Fruit fly (Drosophila melanogaster): ENCODE data around the gene CG18094.

CG18094 gene

dm6 chr2L:19533247-19533646, 43.2 kb downstream of the CG18094 start, which contains the start of gene CG33116 (continued):
- TF ChIP-seq CG33213 (GFP tag; optimal IDR thresholded peaks at IDR 0.05) (peak; percentile 83), h (optimal IDR thresholded peaks at IDR 0.05) (no peak), CG43689 (GFP tag; IDR thresholded peaks at IDR 0.05) (peak; percentile 49), CG4328 (GFP tag; optimal IDR thresholded peaks at IDR 0.05) (peak; percentile 38), CG6272 (GFP tag; IDR thresholded peaks at IDR 0.05) (peak; percentile 30; the same call in 1 of the 2 replicates), CHES-1-like (GFP tag; optimal IDR thresholded peaks at IDR 0.05) (peak; percentile 81), pum (GFP tag; optimal IDR thresholded peaks at IDR 0.05) (peak; percentile 85), CoRest (tag; optimal IDR thresholded peaks at IDR 0.05) (peak; percentile 80), CG13624 (GFP tag; optimal IDR thresholded peaks at IDR 0.05) (peak; percentile 85), CG6683 (GFP tag; optimal IDR thresholded peaks at IDR 0.05) (peak; percentile 30), CG17186 (GFP tag; optimal IDR thresholded peaks at IDR 0.05) (peak; percentile 70), H15 (GFP tag; IDR thresholded peaks at IDR 0.05) (peak; percentile 68; the same call in 1 of the 3 replicates), CG32767 (GFP tag; IDR thresholded peaks at IDR 0.05) (0 out of 2 replicates have a peak, but pooled peaks have one; percentile 54), CG31365 (tag; optimal IDR thresholded peaks at IDR 0.05) (peak; percentile 37), CG5953 (GFP tag; IDR thresholded peaks at IDR 0.05) (peak; percentile 70), CG1832 (GFP tag; optimal IDR thresholded peaks at IDR 0.05) (no peak), Usf (GFP tag; optimal IDR thresholded peaks at IDR 0.05) (peak; percentile 65), Med (GFP tag) (peak; percentile 98), CG3163 (GFP tag; optimal IDR thresholded peaks at IDR 0.05) (peak; percentile 72), Ravus (GFP tag; IDR thresholded peaks at IDR 0.05) (peak; percentile 10; the same call in 1 of the 2 replicates), CG13296 (GFP tag; optimal IDR thresholded peaks at IDR 0.05) (peak; percentile 74), gem (tag; optimal IDR thresholded peaks at IDR 0.05) (peak; percentile 85), ap (GFP tag; IDR thresholded peaks at IDR 0.05) (0 out of 2 replicates have a peak, but pooled peaks have one; percentile 22), Sry-δ (GFP tag; optimal IDR thresholded peaks at IDR 0.05) (peak; percentile 48), BtbVII (GFP tag; optimal IDR thresholded peaks at IDR 0.05) (peak; percentile 68), Dfd (GFP tag; optimal IDR thresholded peaks at IDR 0.05) (no peak), BEAF-32 (GFP tag; optimal IDR thresholded peaks at IDR 0.05) (peak; percentile 29), dati (GFP tag; IDR thresholded peaks at IDR 0.05) (no peak), CG2678 (tag; optimal IDR thresholded peaks at IDR 0.05) (peak; percentile 86), CG17912 (GFP tag; optimal IDR thresholded peaks at IDR 0.05) (peak; percentile 56), Atf-2 (GFP tag; optimal IDR thresholded peaks at IDR 0.05) (peak; percentile 65), croc (GFP tag; conservative IDR thresholded peaks at IDR 0.05) (peak; percentile 46; the same call in 2 of the 3 replicates), CG1603 (tag; optimal IDR thresholded peaks at IDR 0.05) (peak; percentile 79), CG18599 (GFP tag; optimal IDR thresholded peaks at IDR 0.05) (peak; percentile 83), Ets65A (GFP tag) (peak; percentile 98), Dbx (GFP tag; IDR thresholded peaks at IDR 0.05) (peak; percentile 77; the same call in 2 of the 3 replicates), B-H2 (GFP tag; optimal IDR thresholded peaks at IDR 0.05) (peak; percentile 78), CG2889 (GFP tag; IDR thresholded peaks at IDR 0.05) (peak; percentile 64; the same call in 1 of the 3 replicates), CG3065 (GFP tag; optimal IDR thresholded peaks at IDR 0.05) (peak; percentile 18), ash1 (GFP tag; optimal IDR thresholded peaks at IDR 0.05) (peak; percentile 32), CG2712 (tag; optimal IDR thresholded peaks at IDR 0.05) (peak; percentile 84), sima (GFP tag; optimal IDR thresholded peaks at IDR 0.05) (peak; percentile 1), CG14014 (GFP tag; IDR thresholded peaks at IDR 0.05) (peak; percentile 74; the same call in 1 of the 2 replicates), CG11247 (GFP tag; IDR thresholded peaks at IDR 0.05) (peak; percentile 71), Drgx (GFP tag; IDR thresholded peaks at IDR 0.05) (peak; percentile 77), corto (GFP tag; optimal IDR thresholded peaks at IDR 0.05) (peak; percentile 20), tx (GFP tag; optimal IDR thresholded peaks at IDR 0.05) (peak; percentile 79), CG8478 (optimal IDR thresholded peaks at IDR 0.05) (no peak), sisA (GFP tag; IDR thresholded peaks at IDR 0.05) (peak; percentile 63), sqz (GFP tag; optimal IDR thresholded peaks at IDR 0.05) (peak; percentile 88), CG12769 (tag; optimal IDR thresholded peaks at IDR 0.05) (peak; percentile 78), trem (tag; optimal IDR thresholded peaks at IDR 0.05) (peak; percentile 83)
